Worm (Caenorhabditis elegans) whole organism, mixed stage, embryonic: Measurements from ENCODE around the gene C15C7.4.

Experiments used
- M03D4.4 ChIP-seq: sonication (generic microtip); optimal IDR thresholded peaks from 2 replicates; lab custom pipeline; 2017; ENCODE audit warnings: mild to moderate bottlenecking, missing genetic modification characterization, missing compliant biosample characterization
- bed-3 ChIP-seq: fragments of 200-800 bp; sonication (Bioruptor generic); optimal IDR thresholded peaks from 3 replicates; lab custom pipeline; 2018; ENCODE audit warnings: mild to moderate bottlenecking, missing genetic modification characterization, moderate library complexity, missing compliant biosample characterization
- blmp-1 ChIP-seq: fragments of 150-350 bp; optimal IDR thresholded peaks from 2 replicates; lab custom pipeline; 2014; ENCODE audit warnings: missing biosample characterization, missing genetic modification characterization
- ceh-39 ChIP-seq: fragments of 150-350 bp; optimal IDR thresholded peaks from 2 replicates; lab custom pipeline; 2014; ENCODE audit warnings: missing biosample characterization, missing genetic modification characterization
- ceh-83 ChIP-seq: fragments of 200-800 bp; sonication (Bioruptor generic); optimal IDR thresholded peaks from 2 replicates; lab custom pipeline; 2018; ENCODE audit warnings: mild to moderate bottlenecking, missing genetic modification characterization, missing compliant biosample characterization
- ces-1 ChIP-seq: fragments of 150-350 bp; optimal IDR thresholded peaks from 2 replicates; lab custom pipeline; 2014; ENCODE audit warnings: missing biosample characterization, missing genetic modification reagents, missing genetic modification characterization
- cnd-1 ChIP-seq: fragments of 200-800 bp; sonication (Bioruptor generic); optimal IDR thresholded peaks from 2 replicates; lab custom pipeline; 2018; ENCODE audit warnings: mild to moderate bottlenecking, missing genetic modification characterization, missing compliant biosample characterization
- elt-1 ChIP-seq: sonication (generic microtip); optimal IDR thresholded peaks from 2 replicates; lab custom pipeline; 2017; ENCODE audit warnings: missing genetic modification characterization, mild to moderate bottlenecking, missing compliant biosample characterization, antibody characterized with exemption, moderate library complexity, borderline replicate concordance; ENCODE audit not compliant: insufficient read depth
- elt-3 ChIP-seq: fragments of 150-350 bp; optimal IDR thresholded peaks from 2 replicates; lab custom pipeline; 2014; ENCODE audit warnings: missing biosample characterization, missing genetic modification characterization
- flh-1 ChIP-seq: fragments of 200-800 bp; sonication (Bioruptor generic); optimal IDR thresholded peaks from 2 replicates; lab custom pipeline; 2018; ENCODE audit warnings: mild to moderate bottlenecking, missing genetic modification characterization, moderate library complexity, missing compliant biosample characterization
- ham-2 ChIP-seq: fragments of 200-800 bp; sonication (Bioruptor generic); optimal IDR thresholded peaks from 2 replicates; lab custom pipeline; 2018; ENCODE audit warnings: mild to moderate bottlenecking, missing genetic modification characterization, missing compliant biosample characterization
- hlh-1 ChIP-seq: fragments of 150-350 bp; optimal IDR thresholded peaks from 2 replicates; lab custom pipeline; 2014; ENCODE audit warnings: missing biosample characterization, missing genetic modification reagents, missing genetic modification characterization
- lin-13 ChIP-seq: fragments of 150-350 bp; optimal IDR thresholded peaks from 2 replicates; lab custom pipeline; 2014; ENCODE audit warnings: missing biosample characterization, missing genetic modification characterization
- lin-32 ChIP-seq: fragments of 200-800 bp; sonication (Bioruptor generic); optimal IDR thresholded peaks from 2 replicates; lab custom pipeline; 2018; ENCODE audit warnings: mild to moderate bottlenecking, missing genetic modification characterization, missing compliant biosample characterization
- lsy-2 ChIP-seq: fragments of 150-350 bp; optimal IDR thresholded peaks from 2 replicates; lab custom pipeline; 2014; ENCODE audit warnings: missing biosample characterization, missing genetic modification characterization
- mab-5 ChIP-seq: fragments of 150-350 bp; optimal IDR thresholded peaks from 2 replicates; lab custom pipeline; 2014; ENCODE audit warnings: missing biosample characterization, missing genetic modification characterization
- mep-1 ChIP-seq: fragments of 150-350 bp; optimal IDR thresholded peaks from 2 replicates; lab custom pipeline; 2017; ENCODE audit warnings: missing biosample characterization, missing genetic modification reagents, missing genetic modification characterization, inconsistent platforms
- mls-2 ChIP-seq: sonication (generic microtip); optimal IDR thresholded peaks from 2 replicates; lab custom pipeline; 2016; ENCODE audit warnings: mild to moderate bottlenecking, missing genetic modification characterization, moderate library complexity, missing compliant biosample characterization
- nhr-12 ChIP-seq: fragments of 150-350 bp; optimal IDR thresholded peaks from 2 replicates; lab custom pipeline; 2014; ENCODE audit warnings: missing biosample characterization, missing genetic modification characterization
- nhr-2 ChIP-seq: fragments of 150-350 bp; optimal IDR thresholded peaks from 2 replicates; lab custom pipeline; 2014; ENCODE audit warnings: missing biosample characterization, missing genetic modification characterization
- nhr-237 ChIP-seq: fragments of 150-350 bp; optimal IDR thresholded peaks from 2 replicates; lab custom pipeline; 2014; ENCODE audit warnings: missing biosample characterization, missing genetic modification characterization
- nhr-28 ChIP-seq: fragments of 150-350 bp; optimal IDR thresholded peaks from 2 replicates; lab custom pipeline; 2014; ENCODE audit warnings: missing biosample characterization, missing genetic modification characterization
- pha-4 ChIP-seq: fragments of 150-350 bp; optimal IDR thresholded peaks from 2 replicates; lab custom pipeline; 2018; ENCODE audit warnings: missing biosample characterization, missing genetic modification reagents, missing genetic modification characterization
- sem-2 ChIP-seq: fragments of 200-800 bp; sonication (Bioruptor generic); optimal IDR thresholded peaks from 2 replicates; lab custom pipeline; 2018; ENCODE audit warnings: mild to moderate bottlenecking, missing genetic modification characterization, missing compliant biosample characterization
- sptf-1 ChIP-seq: sonication (generic microtip); optimal IDR thresholded peaks from 2 replicates; lab custom pipeline; 2017; ENCODE audit warnings: mild to moderate bottlenecking, missing genetic modification characterization, moderate library complexity, missing compliant biosample characterization
- tbx-8 ChIP-seq: fragments of 200-800 bp; sonication (Bioruptor generic); optimal IDR thresholded peaks from 2 replicates; lab custom pipeline; 2018; ENCODE audit warnings: mild to moderate bottlenecking, missing genetic modification characterization, moderate library complexity, missing compliant biosample characterization
- unc-39 ChIP-seq: fragments of 150-350 bp; optimal IDR thresholded peaks from 2 replicates; lab custom pipeline; 2014; ENCODE audit warnings: missing biosample characterization, missing genetic modification characterization
- unc-62 ChIP-seq: fragments of 150-350 bp; optimal IDR thresholded peaks from 2 replicates; lab custom pipeline; 2014; ENCODE audit warnings: missing biosample characterization, missing genetic modification reagents, missing genetic modification characterization
- ztf-11 ChIP-seq: fragments of 150-350 bp; optimal IDR thresholded peaks from 2 replicates; lab custom pipeline; 2014; ENCODE audit warnings: missing biosample characterization, missing genetic modification characterization

The C15C7.4 gene

ce11 chrX:3102165-3102564 is 43.2 kb upstream of the C15C7.4 start, which contains the start of gene ztf-13:
Gene ztf-13, minus strand, starts transcription at chrX:3102175.
- no peak for TF ChIP-seq bed-3 (GFP tag; lab: Kevin White, UChicago)
- no peak for TF ChIP-seq sem-2 (GFP tag; lab: Kevin White, UChicago)
- TF ChIP-seq M03D4.4 (tag; lab: Kevin White, UChicago), result no peak
- TF ChIP-seq ceh-83 (GFP tag; lab: Kevin White, UChicago), result no peak
- no peak for TF ChIP-seq nhr-2 (tag; lab: Kevin White, UChicago)
- no peak for TF ChIP-seq mab-5 (tag; lab: Kevin White, UChicago)
- no peak for TF ChIP-seq unc-62 (GFP tag; lab: Kevin White, UChicago)
- no peak for TF ChIP-seq unc-39 (tag; lab: Kevin White, UChicago)
- TF ChIP-seq cnd-1 (tag; lab: Kevin White, UChicago), result no peak
- TF ChIP-seq lin-13 (tag; lab: Kevin White, UChicago), result no peak
- TF ChIP-seq blmp-1 (tag; lab: Kevin White, UChicago), result no peak

ce11 chrX:3102817-3103216 is 42.5 kb upstream of the C15C7.4 start:
- TF ChIP-seq flh-1 (GFP tag; lab: Kevin White, UChicago), result no peak
- TF ChIP-seq tbx-8, result no peak
- no peak for TF ChIP-seq nhr-12
- no peak for TF ChIP-seq blmp-1 (tag; lab: Kevin White, UChicago)
- TF ChIP-seq mep-1, result no peak
- TF ChIP-seq lin-13 (tag; lab: Kevin White, UChicago), result no peak
- TF ChIP-seq sptf-1, result peak; percentile 62
- TF ChIP-seq lin-32 (GFP tag; lab: Kevin White, UChicago), result peak; percentile 21
- TF ChIP-seq unc-62 (GFP tag; lab: Kevin White, UChicago), result no peak
- TF ChIP-seq bed-3 (GFP tag; lab: Kevin White, UChicago), result no peak
- peak; percentile 32 for TF ChIP-seq pha-4
- TF ChIP-seq elt-3 (tag; lab: Kevin White, UChicago), result no peak
- TF ChIP-seq nhr-28 (tag; lab: Kevin White, UChicago), result no peak
- TF ChIP-seq mls-2, result peak; percentile 79
- TF ChIP-seq cnd-1 (tag; lab: Kevin White, UChicago), result peak; percentile 57
- peak; percentile 13 for TF ChIP-seq ceh-83 (GFP tag; lab: Kevin White, UChicago)
- TF ChIP-seq M03D4.4 (tag; lab: Kevin White, UChicago), result peak; percentile 54
- TF ChIP-seq ham-2, result peak; percentile 25
- peak; percentile 18 for TF ChIP-seq ceh-39 (tag; lab: Kevin White, UChicago)
- TF ChIP-seq lsy-2, result no peak

ce11 chrX:3106137-3106536 is 39.2 kb upstream of the C15C7.4 start, which contains the start of gene K10B3.5:
Gene K10B3.5, minus strand, starts transcription at chrX:3106479.
- TF ChIP-seq lsy-2 (peak; percentile 66), ceh-39 (tag; lab: Kevin White, UChicago) (peak; percentile 16), pha-4 (peak; percentile 13), mep-1 (peak; percentile 85), nhr-2 (tag; lab: Kevin White, UChicago) (peak; percentile 24), nhr-237 (tag; lab: Kevin White, UChicago) (no peak), ces-1 (GFP tag; lab: Kevin White, UChicago) (peak; percentile 52), ztf-11 (tag; lab: Kevin White, UChicago) (no peak), lin-13 (tag; lab: Kevin White, UChicago) (peak; percentile 77), elt-1 (tag; lab: Kevin White, UChicago) (peak; percentile 16), mls-2 (no peak), bed-3 (GFP tag; lab: Kevin White, UChicago) (no peak), mab-5 (tag; lab: Kevin White, UChicago) (peak; percentile 20)
- TF ChIP-seq, all 35 proteins: peak for 9

- TF ChIP-seq sptf-1 (no peak), hlh-1 (peak; percentile 45)
Measured at ce11 chrX:3108603-3109002, 36.8 kb upstream of the C15C7.4 start.

- TF ChIP-seq ces-1 (GFP tag; lab: Kevin White, UChicago) (no peak), elt-3 (tag; lab: Kevin White, UChicago) (no peak), M03D4.4 (tag; lab: Kevin White, UChicago) (no peak), unc-62 (GFP tag; lab: Kevin White, UChicago) (no peak)
Measured at ce11 chrX:3110576-3110975, 34.8 kb upstream of the C15C7.4 start, which contains the start of gene gpcp-1. Gene gpcp-1, minus strand, starts transcription at chrX:3110628.

- TF ChIP-seq ces-1 (GFP tag; lab: Kevin White, UChicago) (peak; percentile 48), ham-2 (no peak)
- TF ChIP-seq, all 35 proteins: peak for 1
Measured at ce11 chrX:3111066-3111465, 34.3 kb upstream of the C15C7.4 start.
